Fruit fly (Drosophila melanogaster) whole organism, embryonic: ENCODE measurements around the gene BtbVII.
A peak's percentile ranks its signal among the peaks of the same experiment; 100 is the strongest.

ENCODE experiments used
- Aef1 ChIP-seq: fragments of 200-800 bp; sonication (Bioruptor generic); IDR thresholded peaks from 3 replicates; pipeline ENCODE4 v1.3.6; 2022; ENCODE audit warnings: missing biosample characterization, missing genetic modification characterization
- CG10147 ChIP-seq: fragments of 200-800 bp; sonication (Bioruptor generic); optimal IDR thresholded peaks from 2 replicates; lab custom pipeline; 2019; ENCODE audit warnings: missing biosample characterization, mild to moderate bottlenecking, missing genetic modification characterization, moderate library complexity
- CG10654 ChIP-seq: fragments of 200-800 bp; sonication (Bioruptor generic); optimal IDR thresholded peaks from 2 replicates; lab custom pipeline; 2016; ENCODE audit warnings: missing biosample characterization, missing genetic modification characterization
- CG11696 ChIP-seq: fragments of 200-800 bp; sonication (Bioruptor generic); IDR thresholded peaks from 2 replicates; pipeline ENCODE4 v1.3.6; 2022; ENCODE audit warnings: missing biosample characterization, missing genetic modification characterization
- CG12071 ChIP-seq: fragments of 200-800 bp; sonication (Bioruptor generic); optimal IDR thresholded peaks from 3 replicates; lab custom pipeline; 2018; ENCODE audit warnings: missing biosample characterization, mild to moderate bottlenecking, missing genetic modification characterization
- CG14050 ChIP-seq: fragments of 200-800 bp; sonication (Bioruptor generic); IDR thresholded peaks from 3 replicates; pipeline ENCODE4 v1.3.6; 2022; ENCODE audit warnings: missing biosample characterization, missing genetic modification characterization
- CG15696 ChIP-seq: fragments of 200-800 bp; sonication (Bioruptor generic); optimal IDR thresholded peaks from 2 replicates; lab custom pipeline; 2019; ENCODE audit warnings: missing biosample characterization, mild to moderate bottlenecking, missing genetic modification characterization, moderate library complexity
- CG18262 ChIP-seq: fragments of 200-800 bp; optimal IDR thresholded peaks from 3 replicates; lab custom pipeline; 2019; ENCODE audit warnings: missing biosample characterization, mild to moderate bottlenecking, missing genetic modification characterization, moderate library complexity
- CG2875 ChIP-seq: fragments of 200-800 bp; sonication (Bioruptor generic); optimal IDR thresholded peaks from 2 replicates; lab custom pipeline; 2017; ENCODE audit warnings: missing biosample characterization, mild to moderate bottlenecking, missing genetic modification characterization, missing genetic modification reagents
- CG30431 ChIP-seq: fragments of 200-800 bp; sonication (Bioruptor generic); optimal IDR thresholded peaks from 2 replicates; lab custom pipeline; 2017; ENCODE audit warnings: missing biosample characterization, missing genetic modification characterization
- CG31224 ChIP-seq: fragments of 200-800 bp; sonication (Bioruptor generic); IDR thresholded peaks from 2 replicates; pipeline ENCODE4 v1.3.6; 2022; ENCODE audit warnings: missing biosample characterization, missing genetic modification characterization
- CG32772 ChIP-seq: fragments of 200-800 bp; sonication (Bioruptor generic); IDR thresholded peaks from 2 replicates; pipeline ENCODE4 v1.3.6; 2022; ENCODE audit warnings: missing biosample characterization, missing genetic modification characterization
- CG42726 ChIP-seq: fragments of 200-800 bp; sonication (Bioruptor generic); IDR thresholded peaks from 2 replicates; pipeline ENCODE4 v1.3.6; 2022; ENCODE audit warnings: missing biosample characterization, missing genetic modification characterization; ENCODE audit not compliant: partially characterized antibody
- CG6791 ChIP-seq: fragments of 200-800 bp; sonication (Bioruptor generic); IDR thresholded peaks from 3 replicates; pipeline ENCODE4 v1.3.6; 2022; ENCODE audit warnings: missing biosample characterization, missing genetic modification characterization; ENCODE audit not compliant: partially characterized antibody
- CG7987 ChIP-seq: fragments of 200-800 bp; sonication (Bioruptor generic); optimal IDR thresholded peaks from 2 replicates; lab custom pipeline; 2018; ENCODE audit warnings: missing biosample characterization, mild to moderate bottlenecking, missing genetic modification characterization, moderate library complexity
- CG8924 ChIP-seq: fragments of 200-800 bp; optimal IDR thresholded peaks from 3 replicates; lab custom pipeline; 2019; ENCODE audit warnings: missing biosample characterization, mild to moderate bottlenecking, missing genetic modification characterization, moderate library complexity
- CG9797 ChIP-seq: fragments of 200-800 bp; sonication (Bioruptor generic); optimal IDR thresholded peaks from 3 replicates; lab custom pipeline; 2018; ENCODE audit warnings: missing biosample characterization, mild to moderate bottlenecking, missing genetic modification characterization
- CkIIα-i1 ChIP-seq: fragments of 200-800 bp; sonication (Bioruptor generic); IDR thresholded peaks from 2 replicates; pipeline ENCODE4 v1.3.6; 2022; ENCODE audit warnings: missing biosample characterization, missing genetic modification characterization
- D19B ChIP-seq: fragments of 200-800 bp; sonication (Bioruptor generic); optimal IDR thresholded peaks from 2 replicates; lab custom pipeline; 2017; ENCODE audit warnings: missing biosample characterization, mild to moderate bottlenecking, missing genetic modification characterization
- Dip2 ChIP-seq: fragments of 200-800 bp; sonication (Bioruptor generic); IDR thresholded peaks from 2 replicates; pipeline ENCODE4 v1.3.6; 2022; ENCODE audit warnings: missing biosample characterization, missing genetic modification characterization
- Drgx ChIP-seq: fragments of 200-800 bp; sonication (Bioruptor generic); IDR thresholded peaks from 2 replicates; pipeline ENCODE4 v1.3.6; 2022; ENCODE audit warnings: missing biosample characterization, missing genetic modification characterization
- Ets65A ChIP-seq: fragments of 200-800 bp; sonication (Bioruptor generic); peaks from one replicate; lab custom pipeline; 2016; ENCODE audit warnings: missing biosample characterization, missing genetic modification characterization
- Ets97D ChIP-seq: fragments of 200-800 bp; sonication (Bioruptor generic); optimal IDR thresholded peaks from 3 replicates; lab custom pipeline; 2016; ENCODE audit warnings: missing biosample characterization, missing genetic modification characterization
- Fer1 ChIP-seq: fragments of 200-800 bp; sonication (Bioruptor generic); optimal IDR thresholded peaks from 2 replicates; lab custom pipeline; 2017; ENCODE audit warnings: missing biosample characterization, mild to moderate bottlenecking, missing genetic modification characterization
- H2.0 ChIP-seq: fragments of 200-800 bp; sonication (Bioruptor generic); IDR thresholded peaks from 2 replicates; pipeline ENCODE4 v1.3.6; 2022; ENCODE audit warnings: missing biosample characterization, missing genetic modification characterization
- Hr39 ChIP-seq: fragments of >200 bp; optimal IDR thresholded peaks from 2 replicates; lab custom pipeline; 2017
- Lim3 ChIP-seq: fragments of 200-800 bp; sonication (Bioruptor generic); IDR thresholded peaks from 2 replicates; pipeline ENCODE4 v1.3.6; 2022; ENCODE audit warnings: missing biosample characterization, missing genetic modification characterization
- Mrtf ChIP-seq: fragments of 200-800 bp; sonication (Bioruptor generic); IDR thresholded peaks from 3 replicates; pipeline ENCODE4 v1.3.6; 2022; ENCODE audit warnings: missing biosample characterization, missing genetic modification characterization
- Ptx1 ChIP-seq: fragments of 200-800 bp; sonication (Bioruptor generic); IDR thresholded peaks from 2 replicates; pipeline ENCODE4 v1.3.6; 2022; ENCODE audit warnings: missing biosample characterization, missing genetic modification characterization
- Ravus ChIP-seq: fragments of 200-800 bp; sonication (Bioruptor generic); IDR thresholded peaks from 2 replicates; pipeline ENCODE4 v1.3.6; 2022; ENCODE audit warnings: missing biosample characterization, missing genetic modification characterization
- Side ChIP-seq: fragments of 200-800 bp; sonication (Bioruptor generic); optimal IDR thresholded peaks from 2 replicates; lab custom pipeline; 2016; ENCODE audit warnings: missing biosample characterization, missing genetic modification characterization
- ash1 ChIP-seq: fragments of 200-800 bp; sonication (Bioruptor generic); optimal IDR thresholded peaks from 2 replicates; lab custom pipeline; 2018; ENCODE audit warnings: missing biosample characterization, mild to moderate bottlenecking, missing genetic modification characterization
- bbx ChIP-seq: fragments of 200-800 bp; sonication (Bioruptor generic); IDR thresholded peaks from 2 replicates; pipeline ENCODE4 v1.3.6; 2022; ENCODE audit warnings: missing biosample characterization, missing genetic modification characterization; ENCODE audit not compliant: partially characterized antibody
- btn ChIP-seq: fragments of 200-800 bp; sonication (Bioruptor generic); optimal IDR thresholded peaks from 2 replicates; lab custom pipeline; 2016; ENCODE audit warnings: missing biosample characterization, missing genetic modification characterization
- dan ChIP-seq: fragments of 200-800 bp; sonication (Bioruptor generic); IDR thresholded peaks from 2 replicates; pipeline ENCODE4 v1.3.6; 2022; ENCODE audit warnings: missing biosample characterization, missing genetic modification characterization
- exex ChIP-seq: fragments of 200-800 bp; sonication (Bioruptor generic); optimal IDR thresholded peaks from 4 replicates; lab custom pipeline; 2018; ENCODE audit warnings: missing biosample characterization, mild to moderate bottlenecking, missing genetic modification characterization, moderate library complexity
- ftz-f1 ChIP-seq: fragments of 200-800 bp; sonication (Bioruptor generic); optimal IDR thresholded peaks from 2 replicates; lab custom pipeline; 2016; ENCODE audit warnings: missing biosample characterization, missing genetic modification characterization
- gsb ChIP-seq: fragments of 200-800 bp; sonication (Bioruptor generic); IDR thresholded peaks from 2 replicates; pipeline ENCODE4 v1.3.6; 2022; ENCODE audit warnings: missing biosample characterization, missing genetic modification characterization
- ken ChIP-seq: fragments of 200-800 bp; sonication (Bioruptor generic); IDR thresholded peaks from 3 replicates; pipeline ENCODE4 v1.3.6; 2022; ENCODE audit warnings: missing biosample characterization, missing genetic modification characterization
- luna ChIP-seq: fragments of 200-800 bp; sonication (Bioruptor generic); optimal IDR thresholded peaks from 2 replicates; lab custom pipeline; 2016; ENCODE audit warnings: missing biosample characterization, missing genetic modification characterization
- nmo ChIP-seq: fragments of 200-800 bp; sonication (Bioruptor generic); optimal IDR thresholded peaks from 2 replicates; lab custom pipeline; 2018; ENCODE audit warnings: missing biosample characterization, mild to moderate bottlenecking, missing genetic modification characterization, moderate library complexity
- onecut ChIP-seq: fragments of 200-800 bp; sonication (Bioruptor generic); IDR thresholded peaks from 2 replicates; pipeline ENCODE4 v1.3.6; 2022; ENCODE audit warnings: missing biosample characterization, missing genetic modification characterization
- slbo ChIP-seq: fragments of 200-800 bp; sonication (Bioruptor generic); IDR thresholded peaks from 2 replicates; pipeline ENCODE4 v1.3.6; 2022; ENCODE audit warnings: missing biosample characterization, missing genetic modification characterization
- so ChIP-seq: fragments of 200-800 bp; sonication (Bioruptor generic); IDR thresholded peaks from 3 replicates; pipeline ENCODE4 v1.3.6; 2022; ENCODE audit warnings: missing biosample characterization, missing genetic modification characterization
- sob ChIP-seq: fragments of 200-800 bp; sonication (Bioruptor generic); IDR thresholded peaks from 2 replicates; pipeline ENCODE4 v1.3.6; 2022; ENCODE audit warnings: missing biosample characterization, missing genetic modification characterization
- sr ChIP-seq: fragments of 200-800 bp; sonication (Bioruptor generic); IDR thresholded peaks from 3 replicates; pipeline ENCODE4 v1.3.6; 2022; ENCODE audit warnings: missing biosample characterization, missing genetic modification characterization
- ssp ChIP-seq: fragments of 200-800 bp; sonication (Bioruptor generic); IDR thresholded peaks from 2 replicates; pipeline ENCODE4 v1.3.6; 2022; ENCODE audit warnings: missing biosample characterization, missing genetic modification characterization
- tll ChIP-seq, 2 experiments: fragments of 200-800 bp in 1 of 2; fragments of >200 bp in 1 of 2; sonication (Bioruptor generic) in 1 of 2; optimal IDR thresholded peaks; 2 replicates each; lab custom pipeline; 2017 to 2019; ENCODE audit warnings: missing biosample characterization in 2 of 2, missing genetic modification characterization in 2 of 2, mild to moderate bottlenecking in 1 of 2, moderate library complexity in 1 of 2
- usp ChIP-seq: fragments of >200 bp; optimal IDR thresholded peaks from 2 replicates; lab custom pipeline; 2017; ENCODE audit warnings: missing biosample characterization, missing genetic modification characterization
- vvl ChIP-seq: fragments of 200-800 bp; sonication (Bioruptor generic); IDR thresholded peaks from 2 replicates; pipeline ENCODE4 v1.3.6; 2022; ENCODE audit warnings: missing biosample characterization, missing genetic modification characterization

The BtbVII gene

DNA sequence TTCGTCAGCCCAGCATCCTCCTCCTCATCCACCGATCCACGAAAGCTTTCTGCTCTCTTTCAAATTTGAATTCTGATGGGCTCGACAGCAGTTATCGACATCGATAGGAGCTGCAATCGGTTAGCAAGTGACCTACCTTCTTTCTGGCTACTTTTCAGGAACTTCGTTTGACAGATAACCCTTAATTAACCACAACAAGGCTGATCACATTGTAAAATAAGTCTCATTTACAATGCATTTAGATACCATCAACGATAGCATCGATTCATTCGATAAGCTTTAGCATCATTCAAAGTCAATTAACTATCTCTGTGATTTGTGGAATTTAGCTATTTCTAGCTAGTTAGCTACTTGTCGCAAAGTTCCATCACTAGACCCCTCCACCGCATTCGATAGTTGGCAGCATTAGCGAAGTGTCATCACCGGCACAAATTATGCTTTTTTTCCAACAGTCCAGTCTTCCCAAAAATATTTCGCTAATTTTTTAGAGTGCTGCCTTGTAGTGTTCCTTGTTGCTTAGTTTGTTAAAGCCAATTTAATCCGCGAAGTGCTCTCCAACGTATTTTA, 30.2 kb downstream of the BtbVII start, which contains the start of the genes MnM and Girdin (continued):
- TF ChIP-seq CG32772 (GFP tag; lab: Robert Waterston, UW) = peak; percentile 44; the same call in 1 of the 2 replicates
- no peak for TF ChIP-seq Ravus (GFP tag; lab: Robert Waterston, UW)
- peak; percentile 53 to 97 for TF ChIP-seq tll (GFP tag; optimal IDR thresholded peaks at IDR 0.05; lab: Kevin White, UChicago)
- TF ChIP-seq CG6791 = peak; percentile 69; the same call in 1 of the 3 replicates
- no peak for TF ChIP-seq exex (tag; lab: Kevin White, UChicago)
- TF ChIP-seq luna (GFP tag; lab: Kevin White, UChicago) = peak; percentile 3
- peak; percentile 49 for TF ChIP-seq Side (GFP tag; lab: Kevin White, UChicago)
- TF ChIP-seq nmo (GFP tag; lab: Kevin White, UChicago) = peak; percentile 87
- TF ChIP-seq sob (GFP tag; lab: Robert Waterston, UW) = peak; percentile 62

DNA sequence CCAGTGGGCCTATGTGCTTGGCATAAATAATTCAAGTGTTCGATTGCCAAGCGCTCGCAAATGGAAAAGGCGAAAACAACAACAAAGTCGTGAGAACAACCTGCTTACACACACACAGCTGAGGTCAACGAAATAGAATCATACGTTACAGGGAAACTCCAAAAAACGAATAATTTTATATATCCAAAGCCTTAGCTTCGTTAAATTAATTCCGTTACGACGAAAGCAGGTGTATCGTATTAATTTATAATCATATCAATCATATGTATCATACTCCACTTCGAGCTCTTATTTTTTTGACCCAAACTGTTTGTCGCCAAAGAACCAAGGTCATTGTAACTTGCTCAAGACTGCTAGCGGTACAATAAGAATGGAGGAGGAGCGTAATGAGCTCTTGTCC, 31.0 kb downstream of the BtbVII start:
- TF ChIP-seq CG10654 (peak; percentile 78), onecut (peak; percentile 80), CG7987 (GFP tag; lab: Kevin White, UChicago) (peak; percentile 78), Aef1 (peak; percentile 84), Ets97D (GFP tag; lab: Kevin White, UChicago) (peak; percentile 46), ken (GFP tag; lab: Robert Waterston, UW) (peak; percentile 71; the same call in 2 of the 3 replicates), H2.0 (GFP tag; lab: Robert Waterston, UW) (peak; percentile 78), CG2875 (GFP tag; lab: Kevin White, UChicago) (peak; percentile 83), CG42726 (GFP tag; lab: Robert Waterston, UW) (no peak), Hr39 (no peak), CG10147 (GFP tag; lab: Kevin White, UChicago) (no peak), CG14050 (peak; percentile 68), CG9797 (GFP tag; lab: Kevin White, UChicago) (no peak), CG12071 (GFP tag; lab: Kevin White, UChicago) (no peak), CG30431 (GFP tag; lab: Kevin White, UChicago) (peak; percentile 76), vvl (GFP tag; lab: Robert Waterston, UW) (peak; percentile 94), usp (GFP tag; lab: Kevin White, UChicago) (no peak), Lim3 (GFP tag; lab: Robert Waterston, UW) (0 out of 2 replicates have a peak, but pooled peaks have one; percentile 38), so (peak; percentile 70; the same call in 2 of the 3 replicates), ash1 (GFP tag; lab: Kevin White, UChicago) (no peak), btn (GFP tag; lab: Kevin White, UChicago) (peak; percentile 66), ftz-f1 (GFP tag; lab: Kevin White, UChicago) (peak; percentile 93), D19B (GFP tag; lab: Kevin White, UChicago) (peak; percentile 83), sr (peak; percentile 46; the same call in 1 of the 3 replicates), Ptx1 (GFP tag; lab: Robert Waterston, UW) (peak; percentile 91), bbx (GFP tag; lab: Robert Waterston, UW) (no peak), slbo (GFP tag; lab: Robert Waterston, UW) (peak; percentile 85), CG31224 (GFP tag; lab: Robert Waterston, UW) (peak; percentile 82), CkIIα-i1 (GFP tag; lab: Robert Waterston, UW) (no peak), Drgx (peak; percentile 90), CG15696 (tag; lab: Kevin White, UChicago) (peak; percentile 77), Ravus (GFP tag; lab: Robert Waterston, UW) (peak; percentile 53), CG8924 (tag; lab: Kevin White, UChicago) (peak; percentile 84), Mrtf (GFP tag; lab: Robert Waterston, UW) (peak; percentile 85), CG18262 (peak; percentile 89), Dip2 (GFP tag; lab: Robert Waterston, UW) (no peak), dan (GFP tag; lab: Robert Waterston, UW) (peak; percentile 65), exex (tag; lab: Kevin White, UChicago) (peak; percentile 59), ssp (GFP tag; lab: Robert Waterston, UW) (peak; percentile 75), Fer1 (no peak), gsb (GFP tag; lab: Robert Waterston, UW) (peak; percentile 88), Ets65A (peak; percentile 86), CG11696 (peak; percentile 99)
